Fruit fly (Drosophila melanogaster): ENCODE data around the gene CG42245.

Gene CG42245

DNA sequence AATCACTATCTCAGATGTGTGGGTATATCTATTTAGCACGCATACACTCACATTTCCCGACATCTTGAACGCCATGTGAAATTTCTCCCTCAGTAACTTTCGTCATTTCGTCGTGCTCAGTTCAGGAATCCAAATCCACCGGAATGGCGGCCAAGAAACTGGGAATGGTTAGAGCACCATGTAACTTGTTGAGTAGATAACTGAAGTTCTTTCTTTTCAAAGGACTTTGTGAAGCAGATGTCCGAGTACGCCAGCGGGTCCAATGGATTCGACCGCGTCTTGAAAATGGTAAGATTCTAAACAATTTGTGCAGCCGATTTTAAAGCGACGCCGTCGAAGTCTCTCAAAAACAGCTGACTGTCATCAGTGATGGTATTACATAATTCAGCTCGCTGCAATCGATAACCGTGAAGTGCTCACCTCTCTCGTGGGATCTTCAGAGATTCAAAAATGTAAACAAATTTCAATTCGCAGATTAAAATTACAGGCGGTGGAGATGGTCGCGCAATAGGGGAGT lies 32.2 kb upstream of the CG42245 start, which contains the start of the genes CG16985 and CG12182 (continued):
- TF ChIP-seq fd64A (GFP tag; optimal IDR thresholded peaks at IDR 0.05) = no peak
- TF ChIP-seq Taf1 (GFP tag; IDR thresholded peaks at IDR 0.05) = no peak
- TF ChIP-seq Dad (GFP tag; optimal IDR thresholded peaks at IDR 0.05) = no peak
- TF ChIP-seq CG8089 (GFP tag; optimal IDR thresholded peaks at IDR 0.05) = no peak
- TF ChIP-seq fu2 (GFP tag; optimal IDR thresholded peaks at IDR 0.05) = no peak
- peak; percentile 74 for TF ChIP-seq Dref (GFP tag; IDR thresholded peaks at IDR 0.05)
- TF ChIP-seq Mes4 (GFP tag; optimal IDR thresholded peaks at IDR 0.05) = no peak
- TF ChIP-seq esg (GFP tag; conservative IDR thresholded peaks at IDR 0.05) = no peak
- TF ChIP-seq vvl (GFP tag; IDR thresholded peaks at IDR 0.05) = peak; percentile 46
- TF ChIP-seq chn (GFP tag; optimal IDR thresholded peaks at IDR 0.05) = no peak
- TF ChIP-seq CG10209 (GFP tag; optimal IDR thresholded peaks at IDR 0.05) = no peak
- TF ChIP-seq exex (tag; optimal IDR thresholded peaks at IDR 0.05) = no peak
- TF ChIP-seq CG6791 (GFP tag; IDR thresholded peaks at IDR 0.05; ENCODE audit: partially characterized antibody) = peak; percentile 33; the same call in 1 of the 3 replicates
- TF ChIP-seq corto (GFP tag; optimal IDR thresholded peaks at IDR 0.05) = no peak
- TF ChIP-seq CG2116 (GFP tag; optimal IDR thresholded peaks at IDR 0.05) = peak; percentile 62
- peak; percentile 63 for TF ChIP-seq grau (tag; optimal IDR thresholded peaks at IDR 0.05)
- TF ChIP-seq Atf-2 (GFP tag; optimal IDR thresholded peaks at IDR 0.05) = no peak
- TF ChIP-seq tna (GFP tag; IDR thresholded peaks at IDR 0.05; ENCODE audit: partially characterized antibody) = 0 out of 2 replicates have a peak, but pooled peaks have one; percentile 7
- TF ChIP-seq CG32532 (GFP tag; IDR thresholded peaks at IDR 0.05) = no peak
- TF ChIP-seq hbn (GFP tag; IDR thresholded peaks at IDR 0.05; ENCODE audit: partially characterized antibody) = 0 out of 2 replicates have a peak, but pooled peaks have one; percentile 36
- TF ChIP-seq Stat92E (GFP tag; optimal IDR thresholded peaks at IDR 0.05) = peak in 1 of 3 experiments; percentile 21
- TF ChIP-seq CG9215 (GFP tag; IDR thresholded peaks at IDR 0.05) = no peak
- peak; percentile 68 for TF ChIP-seq phol (tag; optimal IDR thresholded peaks at IDR 0.05)
- no peak for TF ChIP-seq CG10654 (GFP tag; optimal IDR thresholded peaks at IDR 0.05)
- no peak for TF ChIP-seq Usf (GFP tag; optimal IDR thresholded peaks at IDR 0.05)
- TF ChIP-seq HLH3B (GFP tag; IDR thresholded peaks at IDR 0.05) = no peak
- no peak for TF ChIP-seq NC2α (GFP tag; optimal IDR thresholded peaks at IDR 0.05)
- TF ChIP-seq Med (GFP tag) = peak; percentile 83
- TF ChIP-seq peb (GFP tag; IDR thresholded peaks at IDR 0.05) = no peak
- no peak for TF ChIP-seq Aef1 (GFP tag; IDR thresholded peaks at IDR 0.05)
- peak; percentile 59 for TF ChIP-seq bbx (GFP tag; IDR thresholded peaks at IDR 0.05; ENCODE audit: partially characterized antibody)
- TF ChIP-seq CG1233 (GFP tag; optimal IDR thresholded peaks at IDR 0.05) = no peak
- TF ChIP-seq BEAF-32 (GFP tag; optimal IDR thresholded peaks at IDR 0.05) = peak; percentile 54
- no peak for TF ChIP-seq D (optimal IDR thresholded peaks at IDR 0.05)
- TF ChIP-seq D (GFP tag; optimal IDR thresholded peaks at IDR 0.05) = no peak
- no peak for TF ChIP-seq CG31365 (tag; optimal IDR thresholded peaks at IDR 0.05)
- no peak for TF ChIP-seq CG13424 (tag; optimal IDR thresholded peaks at IDR 0.05)
- TF ChIP-seq sug (tag; optimal IDR thresholded peaks at IDR 0.05) = no peak
- peak in 1 of 2 experiments; percentile 18 for TF ChIP-seq Trl (optimal IDR thresholded peaks at IDR 0.05)
- TF ChIP-seq Trl (GFP tag; optimal IDR thresholded peaks at IDR 0.05) = no peak
- no peak for TF ChIP-seq dan (GFP tag; IDR thresholded peaks at IDR 0.05)
- TF ChIP-seq jumu (GFP tag; optimal IDR thresholded peaks at IDR 0.05) = no peak
- TF ChIP-seq CG1832 (GFP tag; optimal IDR thresholded peaks at IDR 0.05) = no peak
- TF ChIP-seq ham (GFP tag; IDR thresholded peaks at IDR 0.05) = no peak
- TF ChIP-seq H2.0 (GFP tag; IDR thresholded peaks at IDR 0.05) = no peak
- TF ChIP-seq run (tag; optimal IDR thresholded peaks at IDR 0.05) = no peak
- peak; percentile 77 for TF ChIP-seq nerfin-1 (tag; optimal IDR thresholded peaks at IDR 0.05)
- TF ChIP-seq PHDP (tag; optimal IDR thresholded peaks at IDR 0.05) = no peak
- TF ChIP-seq CG43689 (GFP tag; IDR thresholded peaks at IDR 0.05) = no peak
- peak; percentile 17 for TF ChIP-seq CG7786 (GFP tag; optimal IDR thresholded peaks at IDR 0.05)
- no peak for TF ChIP-seq jing (GFP tag; optimal IDR thresholded peaks at IDR 0.05)
